Fruit fly (Drosophila melanogaster): ENCODE data around the gene Spindly.
A peak's percentile ranks its signal among the peaks of the same experiment; 100 is the strongest.

The Spindly gene

DNA sequence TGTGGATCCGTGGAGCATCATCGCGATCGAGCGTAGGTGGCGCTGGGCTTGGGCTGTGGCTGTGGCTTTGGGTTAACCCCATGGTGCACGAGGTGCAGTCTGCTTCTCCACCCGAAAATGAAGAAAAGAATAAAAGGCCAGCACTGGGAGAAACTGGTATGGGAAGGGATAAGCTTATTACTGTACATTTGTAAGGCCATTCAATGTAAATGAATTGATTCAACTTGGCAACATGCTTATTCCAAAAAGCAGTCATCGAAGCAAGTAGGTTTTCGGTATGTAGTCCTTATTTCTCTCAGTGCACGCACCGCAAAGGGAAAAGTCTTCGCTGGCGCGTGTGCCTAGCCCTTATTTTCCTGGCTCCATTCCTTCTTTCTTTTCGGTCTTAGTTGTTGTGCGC is 36.4 kb upstream of the Spindly start (continued):
- peak; percentile 26 for TF ChIP-seq CG30403 (GFP tag; optimal IDR thresholded peaks at IDR 0.05)
- no peak for TF ChIP-seq salm (tag; optimal IDR thresholded peaks at IDR 0.05)
- no peak for TF ChIP-seq Awh (GFP tag; IDR thresholded peaks at IDR 0.05)
- TF ChIP-seq bsh (GFP tag; optimal IDR thresholded peaks at IDR 0.05), result peak; percentile 48 to 72
- TF ChIP-seq nerfin-2 (GFP tag; IDR thresholded peaks at IDR 0.05; ENCODE audit: partially characterized antibody), result no peak
- no peak for TF ChIP-seq Opbp (GFP tag; IDR thresholded peaks at IDR 0.05; ENCODE audit: partially characterized antibody)
- TF ChIP-seq NC2β (GFP tag; optimal IDR thresholded peaks at IDR 0.05), result peak; percentile 24
- no peak for TF ChIP-seq CG3281 (GFP tag; optimal IDR thresholded peaks at IDR 0.05)
- TF ChIP-seq Gsc (GFP tag; IDR thresholded peaks at IDR 0.05), result 0 out of 2 replicates have a peak, but pooled peaks have one; percentile 14
- peak; percentile 39 for TF ChIP-seq pum (GFP tag; optimal IDR thresholded peaks at IDR 0.05)
- TF ChIP-seq cwo (GFP tag; optimal IDR thresholded peaks at IDR 0.05), result no peak
- TF ChIP-seq CG11695 (GFP tag; IDR thresholded peaks at IDR 0.05), result no peak
- peak; percentile 37 for TF ChIP-seq D19A (tag; optimal IDR thresholded peaks at IDR 0.05)
- TF ChIP-seq ems (GFP tag; optimal IDR thresholded peaks at IDR 0.05), result no peak
- TF ChIP-seq Dek (tag; optimal IDR thresholded peaks at IDR 0.05), result no peak
- no peak for TF ChIP-seq CG8359 (GFP tag; optimal IDR thresholded peaks at IDR 0.05; ENCODE audit: borderline replicate concordance)
- TF ChIP-seq Spps (tag; optimal IDR thresholded peaks at IDR 0.05), result peak; percentile 31
- peak; percentile 24 for TF ChIP-seq CG16815 (GFP tag; optimal IDR thresholded peaks at IDR 0.05)
- TF ChIP-seq zen2 (GFP tag; IDR thresholded peaks at IDR 0.05; ENCODE audit: partially characterized antibody), result no peak
- TF ChIP-seq Hey (tag; optimal IDR thresholded peaks at IDR 0.05), result no peak
- no peak for TF ChIP-seq org-1 (GFP tag; optimal IDR thresholded peaks at IDR 0.05)
- TF ChIP-seq CG8290 (GFP tag; optimal IDR thresholded peaks at IDR 0.05), result peak; percentile 6
- TF ChIP-seq CG8290 (tag; optimal IDR thresholded peaks at IDR 0.05), result no peak
- no peak for TF ChIP-seq pho (GFP tag; optimal IDR thresholded peaks at IDR 0.05)
- TF ChIP-seq Hmr (GFP tag; optimal IDR thresholded peaks at IDR 0.05), result no peak
- TF ChIP-seq CG18764 (GFP tag; optimal IDR thresholded peaks at IDR 0.05), result peak; percentile 23
- TF ChIP-seq CG13296 (GFP tag; optimal IDR thresholded peaks at IDR 0.05), result no peak
- TF ChIP-seq NFAT (GFP tag; IDR thresholded peaks at IDR 0.05), result no peak
- TF ChIP-seq disco-r (GFP tag; optimal IDR thresholded peaks at IDR 0.05), result no peak
- no peak for TF ChIP-seq CG10366 (GFP tag; IDR thresholded peaks at IDR 0.05)
- TF ChIP-seq crc (GFP tag; optimal IDR thresholded peaks at IDR 0.05), result peak; percentile 16
- TF ChIP-seq grau (tag; optimal IDR thresholded peaks at IDR 0.05), result peak; percentile 24
- TF ChIP-seq CG2116 (GFP tag; optimal IDR thresholded peaks at IDR 0.05), result no peak

DNA sequence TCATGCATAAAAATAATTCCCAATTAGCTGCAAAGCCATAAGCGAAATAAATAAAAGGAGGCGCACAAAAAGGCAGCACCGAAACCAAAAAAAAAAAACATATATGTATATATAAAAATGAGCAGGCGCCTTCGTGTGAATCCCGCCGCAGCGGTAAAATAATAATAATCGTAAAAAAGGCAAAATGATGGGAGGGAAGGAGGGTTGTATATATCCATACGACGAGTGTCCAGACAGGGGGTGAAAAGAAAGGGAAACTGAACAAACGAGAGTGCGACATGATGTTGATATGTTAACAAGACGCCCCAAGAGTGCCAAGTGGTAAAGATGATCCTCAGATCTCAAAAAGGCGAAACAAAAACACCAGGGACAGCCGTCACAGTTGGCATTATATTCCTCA is 34.4 kb upstream of the Spindly start:
- no peak for TF ChIP-seq Dip3 (GFP tag; optimal IDR thresholded peaks at IDR 0.05)
- no peak for TF ChIP-seq CkIIα-i1 (GFP tag; IDR thresholded peaks at IDR 0.05)
- no peak for TF ChIP-seq CG34224 (GFP tag; IDR thresholded peaks at IDR 0.05; ENCODE audit: partially characterized antibody)
- no peak for TF ChIP-seq onecut (GFP tag; IDR thresholded peaks at IDR 0.05)
- TF ChIP-seq grn (GFP tag; optimal IDR thresholded peaks at IDR 0.05), result no peak
- no peak for TF ChIP-seq Dek (tag; optimal IDR thresholded peaks at IDR 0.05)
- no peak for TF ChIP-seq zfh1 (GFP tag; IDR thresholded peaks at IDR 0.05)
- no peak for TF ChIP-seq emc (GFP tag; optimal IDR thresholded peaks at IDR 0.05)
- no peak for TF ChIP-seq CG10959 (GFP tag; IDR thresholded peaks at IDR 0.05)
- no peak for TF ChIP-seq stc (GFP tag; IDR thresholded peaks at IDR 0.05)
- no peak for TF ChIP-seq CG8359 (GFP tag; optimal IDR thresholded peaks at IDR 0.05; ENCODE audit: borderline replicate concordance)
- no peak for TF ChIP-seq eyg (GFP tag; optimal IDR thresholded peaks at IDR 0.05)
- TF ChIP-seq MTF-1 (GFP tag; optimal IDR thresholded peaks at IDR 0.05; ENCODE audit: borderline replicate concordance), result no peak
- TF ChIP-seq mam (GFP tag; optimal IDR thresholded peaks at IDR 0.05), result no peak
- TF ChIP-seq CG11085 (GFP tag; IDR thresholded peaks at IDR 0.05), result no peak
- no peak for TF ChIP-seq pan (optimal IDR thresholded peaks at IDR 0.05)
- no peak for TF ChIP-seq pan (GFP tag; optimal IDR thresholded peaks at IDR 0.05 in 1 of 2, IDR thresholded peaks at IDR 0.05 in 1 of 2)
- no peak for TF ChIP-seq trh (GFP tag; optimal IDR thresholded peaks at IDR 0.05)

Measured in whole organism, embryonic.